Fruit fly (Drosophila melanogaster) whole organism, larva: Measurements from ENCODE around the gene CG13029.
A peak's percentile ranks its signal among the peaks of the same experiment; 100 is the strongest.

Experiments used
- noc ChIP-seq: fragments of 200-800 bp; sonication (Bioruptor generic); optimal IDR thresholded peaks from 3 replicates; lab custom pipeline; 2019; ENCODE audit warnings: missing biosample characterization, mild to moderate bottlenecking, missing genetic modification characterization, moderate library complexity

Gene CG13029

DNA sequence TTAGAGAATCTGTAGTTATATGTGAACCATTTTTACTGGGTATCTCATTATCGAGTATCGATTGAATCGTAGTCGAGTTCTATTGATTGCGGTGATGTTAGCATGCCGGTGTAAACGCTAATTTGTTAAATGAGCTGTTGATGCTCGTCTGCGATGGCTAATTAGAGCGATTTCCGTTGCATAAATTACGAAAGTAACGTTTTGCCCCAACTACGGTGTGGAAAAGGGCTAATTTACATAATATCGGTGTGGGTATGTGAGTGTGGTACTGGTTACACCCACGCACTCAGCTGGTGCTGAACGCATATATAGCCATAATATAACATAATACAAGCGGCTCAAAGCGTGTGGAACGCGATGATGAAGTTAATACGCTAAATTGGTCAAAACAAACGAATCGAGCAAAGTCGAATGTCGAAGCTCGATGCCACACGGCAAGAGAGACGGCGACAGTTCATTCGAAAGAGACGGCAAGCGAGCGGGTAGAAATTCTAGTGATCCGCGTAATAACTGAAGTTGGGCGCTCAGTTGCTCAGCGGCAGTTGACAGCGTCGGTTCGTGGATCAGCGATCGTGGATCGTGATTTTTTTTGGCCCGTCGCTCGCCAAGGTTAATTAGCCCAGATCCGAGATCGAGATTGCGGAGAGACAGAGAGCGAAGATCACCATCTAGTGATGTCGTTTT is 16.5 kb downstream of the CG13029 start, which contains the start of gene CG32170:
CG32170 (plus strand) TSS at position 525 of the 684 bp plus-strand sequence.
- no peak for TF ChIP-seq noc (tag; lab: Kevin White, UChicago)

DNA sequence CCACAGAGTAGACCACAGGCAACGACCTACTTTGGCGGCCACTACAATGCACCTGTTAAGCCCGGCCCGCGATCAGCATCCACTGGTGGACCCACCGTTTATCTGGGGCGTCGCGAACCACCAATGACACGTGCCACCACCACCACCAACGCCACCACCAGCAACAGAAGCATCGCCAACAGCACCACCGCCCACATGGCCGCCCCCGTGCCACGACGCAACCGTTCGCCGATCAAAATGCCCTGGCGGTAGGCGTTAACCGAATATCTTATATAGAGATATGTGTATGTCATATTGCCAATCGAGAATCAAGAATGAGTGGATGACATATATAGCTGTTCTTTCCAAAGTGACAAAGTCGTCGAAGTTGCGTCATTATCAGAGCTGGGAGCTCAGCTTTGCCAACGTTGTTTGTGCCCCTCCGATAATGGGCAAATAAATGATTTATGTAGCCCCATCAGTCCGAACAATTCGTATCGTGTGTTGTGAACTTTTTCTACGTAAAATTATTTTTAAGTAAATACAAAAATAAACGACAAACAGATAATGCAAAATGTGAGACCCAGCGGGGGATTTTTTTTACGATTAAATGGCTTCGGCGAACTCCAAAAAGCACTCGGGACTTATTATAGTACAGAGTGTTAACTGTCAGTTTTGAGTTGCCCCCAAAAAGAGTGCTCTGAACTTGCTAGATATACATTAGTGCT is 18.6 kb downstream of the CG13029 start:
- TF ChIP-seq noc (tag; lab: Kevin White, UChicago): no peak

DNA sequence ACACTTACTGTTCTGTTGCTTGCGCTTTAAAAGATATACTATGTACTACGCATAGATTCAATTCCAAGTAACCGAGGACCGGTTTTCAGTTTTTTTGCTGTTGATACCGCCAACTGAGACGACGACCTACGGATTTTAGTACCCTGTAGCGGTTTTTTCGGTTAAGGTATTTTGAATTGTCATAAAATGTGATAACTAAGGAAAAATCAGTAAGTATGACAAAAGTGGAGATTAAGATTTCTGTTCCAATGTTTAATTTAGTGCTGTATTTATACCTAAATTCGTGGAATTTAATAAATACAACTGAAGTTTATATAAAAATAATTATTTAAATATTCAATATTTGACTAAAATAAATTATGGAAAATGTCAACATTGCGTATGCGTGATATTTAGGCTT is 20.7 kb downstream of the CG13029 start:
- peak; percentile 44 for TF ChIP-seq noc (tag; lab: Kevin White, UChicago)

DNA sequence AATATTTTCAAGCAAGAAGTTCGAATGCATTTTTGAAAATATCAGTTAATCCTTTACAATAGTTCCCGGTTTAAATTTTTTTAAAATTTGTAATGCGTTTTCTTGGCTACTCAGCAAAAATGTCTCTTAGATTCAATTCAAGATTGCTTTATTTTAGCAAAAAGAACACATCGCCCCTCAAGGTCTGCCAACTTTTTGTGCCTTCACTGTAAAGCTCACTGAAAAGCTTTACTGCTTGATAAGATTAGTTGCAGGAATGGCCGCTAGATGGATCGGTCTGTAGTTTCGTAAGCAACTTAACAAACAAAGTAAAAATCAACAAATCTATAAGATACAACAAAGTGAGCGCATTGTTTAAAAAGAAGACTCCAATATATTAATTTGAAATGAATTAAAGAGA is 23.6 kb downstream of the CG13029 start:
- no peak for TF ChIP-seq noc (tag; lab: Kevin White, UChicago)

DNA sequence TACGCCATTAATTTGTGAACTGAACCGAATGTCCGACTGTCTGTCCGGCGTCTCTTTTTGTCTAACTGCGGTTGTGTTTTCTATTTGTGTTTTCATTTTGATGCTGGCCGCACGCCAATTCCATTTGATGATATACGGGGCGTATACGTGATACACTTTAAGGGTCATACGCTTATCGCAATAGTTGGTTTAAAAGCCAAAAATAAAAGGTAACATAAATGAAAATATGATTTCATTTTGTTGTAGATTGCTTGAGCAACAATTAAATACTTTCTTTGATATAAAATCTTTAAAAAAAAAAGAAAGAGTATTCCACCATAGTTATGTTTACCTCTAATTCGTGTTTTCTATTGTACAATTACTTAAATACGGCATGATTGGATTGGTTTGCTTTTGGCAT is 24.6 kb downstream of the CG13029 start:
- TF ChIP-seq noc (tag; lab: Kevin White, UChicago): peak; percentile 41

DNA sequence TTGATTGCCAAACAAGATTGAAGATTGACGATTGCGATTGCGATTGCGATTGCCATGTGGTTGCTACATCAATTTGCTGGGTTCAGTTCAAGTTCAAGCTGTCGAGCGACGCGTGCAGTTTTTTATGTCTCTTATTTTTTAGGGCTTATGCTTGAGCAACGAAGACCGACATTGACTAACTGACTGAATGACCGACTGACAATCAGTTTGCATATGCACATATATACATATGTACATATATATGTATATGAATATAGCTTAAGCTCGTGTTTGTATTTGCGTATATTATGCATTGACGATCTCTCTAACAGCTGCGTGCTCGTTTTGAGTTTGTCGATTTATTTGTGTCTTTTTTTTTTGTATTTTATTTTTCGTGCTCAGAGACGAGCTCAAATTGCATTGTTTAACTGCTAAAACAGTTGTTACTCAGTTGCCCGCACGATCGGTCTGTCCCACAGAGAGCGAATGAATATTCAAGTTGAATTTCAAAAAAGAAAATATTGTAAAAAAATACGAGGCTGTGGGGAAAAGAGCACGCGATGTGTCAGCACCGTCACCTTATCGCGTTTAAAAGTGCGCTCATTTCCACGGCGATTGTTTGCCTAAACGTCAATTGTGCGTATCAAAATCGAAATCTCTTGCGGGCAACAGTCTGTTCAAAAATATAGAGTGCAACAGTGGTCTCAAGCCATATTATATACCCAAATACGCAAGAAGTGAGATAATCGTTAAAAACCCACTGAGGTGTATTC is 25.9 kb downstream of the CG13029 start:
- TF ChIP-seq noc (tag; lab: Kevin White, UChicago): no peak

DNA sequence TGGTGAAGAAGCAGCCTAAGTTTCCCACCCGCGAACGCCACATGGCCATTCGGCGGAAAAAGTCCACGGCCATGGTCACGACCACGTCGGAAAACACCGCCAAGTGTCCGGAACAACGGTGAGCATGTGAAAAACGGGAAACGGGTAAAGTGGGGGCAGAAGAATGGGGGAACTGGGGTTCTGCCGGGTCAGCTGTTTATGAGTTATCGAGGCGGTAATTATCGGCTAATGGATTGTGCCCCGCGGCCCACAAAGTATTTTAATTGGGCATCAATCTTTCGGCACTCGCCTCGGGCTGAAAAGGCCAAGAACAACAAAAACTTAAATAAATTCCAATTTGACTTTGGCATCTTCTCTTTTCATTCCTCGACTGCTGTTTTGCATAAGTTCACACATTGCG is 26.9 kb downstream of the CG13029 start:
- TF ChIP-seq noc (tag; lab: Kevin White, UChicago): no peak

DNA sequence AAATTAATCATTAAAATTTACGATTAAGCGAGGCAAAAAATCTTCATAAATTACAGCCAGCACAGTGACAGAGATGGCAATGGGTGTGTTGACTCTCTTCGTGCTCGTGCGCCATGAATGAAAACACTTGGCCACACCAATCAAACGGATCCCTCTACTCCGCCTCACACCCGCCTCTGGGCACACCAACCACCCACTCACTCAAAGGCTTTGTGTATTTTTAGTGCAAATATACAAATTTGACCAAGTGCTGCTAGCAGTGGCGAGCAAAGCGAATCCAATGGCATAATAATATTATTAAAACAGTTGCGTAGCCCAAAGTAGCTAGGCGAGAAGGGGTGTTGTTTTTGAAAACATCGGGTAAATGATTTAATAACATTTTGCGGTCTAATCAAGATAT is 29.1 kb downstream of the CG13029 start:
- no peak for TF ChIP-seq noc (tag; lab: Kevin White, UChicago)

DNA sequence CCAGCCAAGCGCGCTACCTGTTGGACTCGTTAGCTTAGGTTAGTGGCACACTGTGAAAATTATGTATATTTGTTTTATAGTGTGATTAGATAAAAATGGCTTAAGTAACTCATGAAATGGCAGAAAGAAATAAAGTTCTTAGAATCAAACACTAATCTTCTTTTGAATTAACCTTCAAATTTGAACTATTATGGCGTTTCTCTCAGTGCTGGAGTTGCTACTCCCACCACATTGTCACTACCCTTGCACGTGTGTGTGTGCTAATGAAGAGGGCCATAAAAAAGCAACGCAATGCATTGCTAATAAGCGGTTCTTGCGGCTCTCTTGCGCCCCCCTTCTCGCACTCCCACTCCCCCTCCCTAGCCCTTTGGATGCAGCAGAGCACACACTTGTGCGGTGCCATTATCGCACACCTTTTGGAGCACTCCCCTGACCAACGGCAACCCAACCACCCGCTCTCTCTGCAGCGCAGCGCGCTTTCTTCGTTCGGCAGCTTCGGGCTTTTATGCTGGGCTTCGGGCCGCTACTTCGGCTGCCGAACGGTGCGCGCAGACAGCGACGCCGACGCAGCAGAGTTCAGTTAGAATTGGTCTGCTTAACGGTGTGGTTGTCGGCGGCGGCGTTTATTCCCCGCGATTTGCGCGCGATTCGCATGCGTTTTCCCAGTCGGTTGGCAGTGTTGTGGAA is 30.4 kb downstream of the CG13029 start:
- peak; percentile 23 for TF ChIP-seq noc (tag; lab: Kevin White, UChicago)

DNA sequence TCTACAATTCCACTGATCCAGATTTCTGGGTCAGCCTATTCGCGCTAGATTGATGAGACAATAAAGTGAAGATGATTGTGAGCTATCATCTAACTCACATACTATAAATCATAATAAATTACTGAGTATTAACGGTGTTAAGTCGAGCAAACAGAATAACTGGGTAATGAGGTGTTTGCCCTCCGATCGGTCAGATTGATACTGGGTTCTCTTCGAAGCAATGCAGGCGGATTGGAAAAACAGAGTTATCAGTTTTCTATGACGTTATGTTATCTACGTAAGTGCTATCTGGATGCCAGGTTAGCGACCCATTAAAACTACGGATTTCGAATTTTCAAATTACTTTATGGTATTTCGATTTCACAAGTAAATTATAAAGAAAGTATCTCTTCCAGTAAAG is 31.5 kb downstream of the CG13029 start:
- no peak for TF ChIP-seq noc (tag; lab: Kevin White, UChicago)

DNA sequence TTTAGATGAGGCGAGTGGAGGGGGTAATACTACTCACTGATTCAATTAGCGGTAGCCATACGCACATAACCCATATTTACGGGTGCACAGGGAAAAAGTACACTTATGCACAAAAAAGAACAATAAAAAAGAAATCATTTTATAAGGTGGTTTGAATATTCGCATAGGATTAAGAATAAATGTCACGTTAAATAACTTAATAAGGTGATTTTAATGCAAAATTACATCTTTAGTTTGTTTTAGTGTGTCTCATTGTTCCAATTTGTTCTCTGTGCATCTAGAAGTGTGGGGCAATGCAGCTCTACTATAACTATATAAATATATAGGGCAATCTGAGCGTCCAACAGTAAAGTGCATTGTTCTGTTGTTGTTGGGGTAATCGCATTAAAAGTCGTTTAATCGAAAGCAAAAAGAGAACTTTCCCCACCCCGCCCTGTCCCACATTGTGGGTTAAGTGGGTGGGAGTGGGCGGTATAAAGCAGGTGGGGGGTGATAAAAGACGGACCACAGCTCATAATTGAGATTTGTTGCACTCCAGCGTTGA is 32.4 kb downstream of the CG13029 start:
- no peak for TF ChIP-seq noc (tag; lab: Kevin White, UChicago)

DNA sequence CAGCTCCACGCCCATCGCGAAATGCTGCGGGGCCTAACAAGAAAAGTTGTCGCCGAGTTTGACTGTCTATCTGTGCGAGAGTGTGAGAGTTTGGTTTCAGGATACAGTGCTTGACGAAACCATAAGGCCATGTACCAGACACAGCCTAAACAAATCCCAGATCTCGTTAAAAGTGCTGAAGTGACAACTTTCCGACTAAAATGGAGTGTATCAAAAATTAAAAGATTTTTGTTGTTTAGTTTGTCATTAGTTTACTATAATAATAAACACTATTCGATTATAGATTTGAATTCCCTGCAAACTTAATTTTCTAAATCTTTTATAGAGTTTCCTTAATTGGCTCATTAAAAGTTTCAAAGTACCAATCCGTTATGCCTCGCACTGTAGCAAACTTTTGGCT is 33.2 kb downstream of the CG13029 start:
- TF ChIP-seq noc (tag; lab: Kevin White, UChicago): peak; percentile 40

DNA sequence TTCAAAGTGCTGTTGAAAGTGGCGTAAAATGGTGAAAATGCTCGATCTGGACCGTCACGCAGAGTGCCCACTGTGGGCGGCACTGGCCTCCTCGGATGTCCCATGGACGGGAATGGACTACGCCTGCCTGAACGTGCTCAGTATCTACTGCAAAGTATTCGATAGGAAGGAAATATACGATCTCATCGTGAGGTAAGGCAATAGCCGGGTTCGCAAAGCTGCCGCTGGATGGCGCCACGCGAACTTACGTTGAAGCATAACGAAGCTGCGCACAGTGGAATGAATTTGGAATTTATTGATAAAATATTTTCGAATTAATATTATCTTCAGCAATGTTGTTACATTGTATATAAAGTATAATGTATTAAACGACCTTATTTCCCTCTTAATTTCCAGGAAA is 36.0 kb downstream of the CG13029 start:
- no peak for TF ChIP-seq noc (tag; lab: Kevin White, UChicago)

DNA sequence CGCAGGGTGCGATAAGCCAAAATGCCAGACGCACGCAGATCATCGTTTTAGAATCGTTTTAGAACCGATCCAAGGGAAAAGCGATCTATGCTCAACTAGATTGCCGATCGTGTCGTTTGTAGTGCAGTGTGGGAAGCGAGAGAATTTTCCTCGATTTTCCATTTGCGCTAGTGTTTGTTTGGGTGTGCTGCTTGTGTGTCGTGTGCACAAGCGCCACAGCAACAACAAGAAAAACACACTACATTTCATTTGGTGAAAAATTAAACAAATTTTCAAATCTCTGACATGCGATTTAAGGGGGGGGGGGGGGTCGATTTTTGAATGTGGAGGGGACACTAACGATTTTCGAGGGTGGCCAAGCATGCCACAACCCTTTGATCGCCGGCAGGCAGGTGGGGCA is 50.0 kb downstream of the CG13029 start:
- no peak for TF ChIP-seq noc (tag; lab: Kevin White, UChicago)
